Worm (Caenorhabditis elegans) whole organism, L2 larva: ENCODE measurements around the gene C04A11.2.
A peak's percentile ranks its signal among the peaks of the same experiment; 100 is the strongest.

Source experiments
- ZK546.5 ChIP-seq: sonication (generic microtip); optimal IDR thresholded peaks from 2 replicates; lab custom pipeline; 2017; ENCODE audit warnings: missing biosample characterization, missing genetic modification characterization
- blmp-1 ChIP-seq: sonication (generic microtip); optimal IDR thresholded peaks from 2 replicates; lab custom pipeline; 2017; ENCODE audit warnings: missing genetic modification characterization, mild to moderate bottlenecking, missing compliant biosample characterization, antibody characterized with exemption, moderate library complexity; ENCODE audit not compliant: insufficient read depth
- egl-27 ChIP-seq: sonication (generic microtip); optimal IDR thresholded peaks from 3 replicates; lab custom pipeline; 2017; ENCODE audit warnings: missing biosample characterization, missing genetic modification reagents, missing genetic modification characterization
- lin-11 ChIP-seq: fragments of 150-350 bp; sonication (generic microtip); optimal IDR thresholded peaks from 2 replicates; lab custom pipeline; 2014; ENCODE audit warnings: missing biosample characterization, missing genetic modification characterization, inconsistent platforms, mixed read lengths
- lin-13 ChIP-seq: fragments of 150-350 bp; optimal IDR thresholded peaks from 2 replicates; lab custom pipeline; 2014; ENCODE audit warnings: missing biosample characterization, missing genetic modification reagents, missing genetic modification characterization
- nhr-23 ChIP-seq: fragments of 150-350 bp; optimal IDR thresholded peaks from 2 replicates; lab custom pipeline; 2014; ENCODE audit warnings: missing biosample characterization, missing genetic modification reagents, missing genetic modification characterization
- nhr-25 ChIP-seq: fragments of 150-350 bp; sonication (generic microtip); optimal IDR thresholded peaks from 3 replicates; lab custom pipeline; 2014; ENCODE audit warnings: missing biosample characterization, missing genetic modification characterization
- nhr-77 ChIP-seq: fragments of 150-350 bp; optimal IDR thresholded peaks from 2 replicates; lab custom pipeline; 2014; ENCODE audit warnings: missing biosample characterization, missing genetic modification characterization
- unc-62 ChIP-seq: fragments of 150-350 bp; optimal IDR thresholded peaks from 2 replicates; lab custom pipeline; 2014; ENCODE audit warnings: missing biosample characterization, missing genetic modification reagents, missing genetic modification characterization
- ztf-11 ChIP-seq: sonication (generic microtip); optimal IDR thresholded peaks from 2 replicates; lab custom pipeline; 2017; ENCODE audit warnings: missing biosample characterization, missing genetic modification characterization
- ztf-4 ChIP-seq: fragments of 150-350 bp; optimal IDR thresholded peaks from 2 replicates; lab custom pipeline; 2014; ENCODE audit warnings: missing biosample characterization, missing genetic modification characterization

ce11 chrX:13676892-13677291 lies 8.3 kb upstream of the C04A11.2 start, which contains the start of gene gck-4:
- no peak for TF ChIP-seq lin-11 (tag; lab: Kevin White, UChicago)
- TF ChIP-seq nhr-77 (tag; lab: Kevin White, UChicago) = no peak
- TF ChIP-seq nhr-25 = no peak
- TF ChIP-seq ztf-11 = no peak
- no peak for TF ChIP-seq lin-13 (GFP tag; lab: Kevin White, UChicago)
- no peak for TF ChIP-seq egl-27 (tag; lab: Kevin White, UChicago)
- no peak for TF ChIP-seq ztf-4 (tag; lab: Kevin White, UChicago)
- peak; percentile 9 for TF ChIP-seq blmp-1 (tag; lab: Kevin White, UChicago)
- TF ChIP-seq nhr-23 = no peak
- TF ChIP-seq unc-62 (GFP tag; lab: Kevin White, UChicago) = no peak
- TF ChIP-seq ZK546.5 (tag; lab: Kevin White, UChicago) = no peak
